Fruit fly (Drosophila melanogaster): ENCODE data around the gene CG14695.

dm6 chr3R:10878628-10879027, 491 bp downstream of the CG14695 start:
- TF ChIP-seq CG10348 (GFP tag; IDR thresholded peaks at IDR 0.05) (no peak), Snoo (tag; optimal IDR thresholded peaks at IDR 0.05) (no peak), gl (tag; optimal IDR thresholded peaks at IDR 0.05) (no peak), CG9948 (tag; optimal IDR thresholded peaks at IDR 0.05) (no peak), Pif1B (GFP tag; optimal IDR thresholded peaks at IDR 0.05) (no peak)
